Fruit fly (Drosophila melanogaster): Measurements from ENCODE around the gene para.

para gene

DNA sequence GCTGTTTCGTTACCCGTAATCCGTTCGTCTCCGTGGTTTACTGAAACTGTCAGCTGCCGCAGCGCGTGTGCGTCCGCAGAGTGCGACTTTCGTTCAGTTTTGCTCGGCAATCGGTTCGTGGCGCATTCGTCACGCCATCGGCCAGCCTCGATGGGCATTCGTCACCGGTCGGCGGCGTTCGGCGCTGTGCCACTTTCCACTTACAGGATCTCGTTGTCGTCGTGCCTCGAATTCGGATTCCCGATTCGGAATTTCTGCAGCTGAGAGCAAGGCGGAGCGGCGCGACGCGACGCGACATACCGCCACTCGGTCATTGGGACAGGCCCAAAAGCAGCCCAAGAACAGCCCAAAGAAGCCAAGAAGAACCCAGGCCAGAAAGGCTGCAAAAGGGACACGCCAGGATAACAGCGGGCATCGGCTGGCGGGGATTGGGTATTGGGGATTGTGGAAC lies at the start of gene para:
Gene para (minus strand): TSS at position 51 of the 451 bp plus-strand sequence.
- no peak for TF ChIP-seq CG17801 (GFP tag; optimal IDR thresholded peaks at IDR 0.05; ENCODE audit: partially characterized antibody)

DNA sequence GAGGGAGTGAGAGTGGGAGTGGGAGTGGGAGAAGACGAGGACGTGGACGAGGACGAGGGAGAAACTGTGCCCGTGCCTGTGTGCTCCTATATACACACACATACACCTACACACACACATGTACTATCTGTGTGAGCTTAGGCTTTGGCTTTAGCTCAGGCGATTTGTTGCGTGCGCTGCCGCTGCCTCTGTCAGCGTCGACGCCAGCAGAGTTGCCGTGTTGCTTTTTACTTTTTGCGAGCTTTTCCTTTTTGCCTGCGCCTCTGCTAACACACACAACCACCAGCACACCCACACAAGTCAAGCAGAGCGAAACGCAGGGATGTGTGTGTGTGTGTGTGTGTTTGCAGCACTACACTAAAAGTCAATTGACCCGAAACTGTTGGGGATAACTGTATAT lies 49.2 kb upstream of the para start:
- no peak for TF ChIP-seq CG17801 (GFP tag; optimal IDR thresholded peaks at IDR 0.05; ENCODE audit: partially characterized antibody)

DNA sequence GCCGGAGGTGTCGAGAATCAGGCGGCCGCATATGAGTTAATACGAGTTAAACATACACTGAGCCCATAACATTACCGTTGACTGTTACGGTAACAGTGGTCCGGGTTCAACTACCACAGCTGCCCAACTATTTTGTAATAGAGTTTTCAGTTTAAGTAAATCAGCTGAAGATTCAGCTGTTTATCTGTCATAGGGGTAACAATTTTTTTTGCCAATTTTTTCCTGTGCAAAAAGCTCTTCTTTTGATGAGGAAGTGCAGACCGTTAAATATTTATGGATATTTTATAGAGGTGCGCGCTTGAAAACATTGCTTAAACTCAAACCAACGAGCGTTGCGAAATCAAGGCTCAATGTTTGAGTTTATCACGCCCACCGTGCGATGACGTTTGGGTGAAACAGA lies 48.8 kb upstream of the para start:
- TF ChIP-seq CG17801 (GFP tag; optimal IDR thresholded peaks at IDR 0.05; ENCODE audit: partially characterized antibody): no peak

dm6 chrX:16579978-16580377 lies 47.1 kb upstream of the para start:
- TF ChIP-seq CG17801 (GFP tag; optimal IDR thresholded peaks at IDR 0.05; ENCODE audit: partially characterized antibody): no peak

DNA sequence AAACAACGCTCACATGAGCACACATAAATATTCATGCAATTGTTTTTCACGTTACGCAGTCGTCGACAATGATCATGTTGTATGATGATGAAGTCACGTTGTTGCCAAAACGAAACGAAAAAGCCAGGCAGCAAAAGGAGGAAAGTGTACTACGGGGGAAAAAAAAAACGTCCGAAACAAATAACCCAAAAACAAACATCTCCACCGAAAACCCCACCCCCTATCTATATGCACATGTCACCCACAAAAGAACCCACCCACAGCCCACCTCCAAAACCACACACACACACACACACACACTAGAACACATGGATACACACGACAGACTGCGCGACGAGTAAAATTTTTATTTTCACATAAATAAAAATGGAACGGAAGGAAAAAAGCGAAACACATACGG lies 42.2 kb upstream of the para start:
- TF ChIP-seq CG17801 (GFP tag; optimal IDR thresholded peaks at IDR 0.05; ENCODE audit: partially characterized antibody): no peak

DNA sequence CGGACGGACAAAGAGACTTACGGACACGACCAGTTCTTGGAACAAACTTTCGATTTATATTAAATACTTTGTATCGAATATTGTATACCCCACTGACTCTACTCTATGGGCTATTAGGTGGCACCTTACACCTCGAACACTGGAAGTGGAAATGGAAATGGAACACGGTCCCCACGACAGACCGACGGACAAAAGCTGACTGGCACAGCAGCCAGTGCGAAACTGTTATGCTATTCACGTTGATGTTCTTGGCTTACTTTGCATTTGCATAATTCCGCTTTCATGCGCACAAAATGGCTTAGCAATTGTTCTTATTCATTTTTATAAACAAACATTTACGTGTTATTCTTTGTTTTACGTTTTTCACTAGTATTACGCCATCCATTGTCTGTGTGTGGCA lies 41.2 kb upstream of the para start:
- TF ChIP-seq CG17801 (GFP tag; optimal IDR thresholded peaks at IDR 0.05; ENCODE audit: partially characterized antibody): no peak

DNA sequence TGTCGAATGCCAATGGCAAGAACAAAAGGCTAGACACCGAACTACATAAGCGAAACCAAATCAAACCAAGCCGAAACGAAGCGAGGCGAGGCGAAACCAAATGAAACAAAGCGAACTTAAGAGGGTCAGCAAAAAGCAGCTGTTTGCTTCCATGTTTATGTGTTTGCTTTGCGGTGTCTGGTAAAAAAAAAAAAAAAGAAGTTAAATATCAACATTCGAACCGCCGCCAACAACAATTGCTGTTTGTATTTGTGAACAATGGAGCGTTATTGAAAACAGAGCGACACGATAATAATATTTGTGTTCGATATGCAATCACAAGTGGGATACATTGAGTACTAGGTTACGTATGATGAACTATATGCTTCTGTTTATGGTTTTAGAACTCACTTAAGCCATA lies 40.8 kb upstream of the para start:
- TF ChIP-seq CG17801 (GFP tag; optimal IDR thresholded peaks at IDR 0.05; ENCODE audit: partially characterized antibody): no peak

- no peak for TF ChIP-seq CG17801 (GFP tag; optimal IDR thresholded peaks at IDR 0.05; ENCODE audit: partially characterized antibody)
These were observed 37.8 kb upstream of the para start for dm6 chrX:16570572-16571224.

dm6 chrX:16565377-16565776 lies 32.5 kb upstream of the para start:
- no peak for TF ChIP-seq CG17801 (GFP tag; optimal IDR thresholded peaks at IDR 0.05; ENCODE audit: partially characterized antibody)

DNA sequence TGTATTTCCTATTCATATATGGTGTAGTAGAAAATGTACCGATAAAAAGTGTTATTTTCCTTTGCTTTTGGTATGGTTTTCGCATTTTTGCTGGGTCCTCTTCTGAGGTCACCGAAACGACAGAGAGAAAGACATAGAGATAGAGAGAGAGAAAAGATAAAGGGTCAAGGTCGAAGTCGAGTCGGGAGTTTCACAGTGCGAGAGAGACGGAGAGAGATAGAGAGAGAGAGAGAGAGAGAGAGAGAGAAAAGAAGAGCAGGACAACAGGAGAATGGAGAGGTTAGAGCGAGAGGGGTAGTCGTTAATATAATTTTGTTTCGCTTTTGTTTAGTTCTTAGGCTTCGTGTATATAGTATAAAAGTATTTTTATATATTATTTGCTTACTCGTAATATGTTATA lies 29.4 kb upstream of the para start:
- TF ChIP-seq CG17801 (GFP tag; optimal IDR thresholded peaks at IDR 0.05; ENCODE audit: partially characterized antibody): no peak

dm6 chrX:16559514-16560510 lies 26.9 kb upstream of the para start, which contains the start of gene Pp2B-14D:
TSS of gene Pp2B-14D (minus strand) at chrX:16560016.
- TF ChIP-seq CG17801 (GFP tag; optimal IDR thresholded peaks at IDR 0.05; ENCODE audit: partially characterized antibody): peak; percentile 53

- no peak for TF ChIP-seq CG17801 (GFP tag; optimal IDR thresholded peaks at IDR 0.05; ENCODE audit: partially characterized antibody)
These were observed 20.8 kb upstream of the para start, which contains the start of gene Arp2 for dm6 chrX:16553542-16554182. TSS of gene Arp2 (minus strand) at chrX:16553968.

- no peak for TF ChIP-seq CG17801 (GFP tag; optimal IDR thresholded peaks at IDR 0.05; ENCODE audit: partially characterized antibody)
These were observed 20.1 kb upstream of the para start for dm6 chrX:16552968-16553417.

DNA sequence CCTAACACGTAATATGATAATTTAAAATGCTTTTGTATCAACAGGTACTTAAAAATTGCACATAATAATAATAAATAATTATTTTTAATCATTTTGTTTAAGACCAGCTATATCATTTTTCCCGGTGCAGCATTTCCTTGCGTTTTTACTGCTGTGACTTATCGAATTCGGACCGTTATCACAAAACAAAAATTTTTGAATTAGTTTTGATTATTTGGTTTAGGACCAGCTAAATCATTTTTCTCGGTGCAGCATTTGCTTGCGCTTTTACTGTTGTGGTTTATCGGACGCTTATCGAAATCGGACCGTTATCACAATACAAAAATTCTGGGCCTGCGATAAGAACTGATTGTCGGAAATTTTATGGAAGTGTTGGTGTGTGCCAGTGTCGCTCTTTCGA lies 19.7 kb upstream of the para start:
- TF ChIP-seq CG17801 (GFP tag; optimal IDR thresholded peaks at IDR 0.05; ENCODE audit: partially characterized antibody): peak; percentile 79

DNA sequence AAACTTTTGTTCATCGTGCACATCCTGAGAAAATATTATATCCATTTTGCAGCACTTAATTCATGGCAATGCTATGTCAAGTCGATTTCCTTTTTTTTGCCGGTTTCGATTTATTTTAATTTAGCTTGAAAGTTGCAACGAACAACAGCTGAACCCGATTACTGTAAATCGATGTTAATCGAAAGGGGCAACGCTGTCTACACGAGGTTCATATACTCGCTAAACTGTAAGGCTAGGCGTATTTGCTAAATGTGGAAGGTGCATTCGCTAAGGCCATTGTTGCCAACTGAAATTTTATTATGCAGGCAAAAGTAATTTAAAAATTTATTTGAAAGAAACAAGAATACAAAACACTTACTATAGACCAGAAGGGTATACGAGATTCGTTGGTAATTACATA lies 14.5 kb upstream of the para start, which contains the start of gene CG9902:
Gene CG9902 (minus strand): TSS at position 131 of the 400 bp plus-strand sequence.
- TF ChIP-seq CG17801 (GFP tag; optimal IDR thresholded peaks at IDR 0.05; ENCODE audit: partially characterized antibody): no peak
